Worm (Caenorhabditis elegans): Measurements from ENCODE around the gene rskd-1.

- no peak for TF ChIP-seq ceh-9 (tag; optimal IDR thresholded peaks at IDR 0.05)
- TF ChIP-seq fkh-10 (GFP tag; optimal IDR thresholded peaks at IDR 0.05), result no peak
- TF ChIP-seq ama-1 (optimal IDR thresholded peaks at IDR 0.05), result no peak
- no peak for TF ChIP-seq ceh-19 (GFP tag; optimal IDR thresholded peaks at IDR 0.05)
- no peak for TF ChIP-seq pqm-1 (tag; optimal IDR thresholded peaks at IDR 0.05)
These were observed 43.3 kb downstream of the rskd-1 start, which contains the start of the genes T04H1.13, slfl-5 and rad-50 for ce11 chrV:12244980-12245742.
